Worm (Caenorhabditis elegans): ENCODE data around the gene gldi-7.

DNA sequence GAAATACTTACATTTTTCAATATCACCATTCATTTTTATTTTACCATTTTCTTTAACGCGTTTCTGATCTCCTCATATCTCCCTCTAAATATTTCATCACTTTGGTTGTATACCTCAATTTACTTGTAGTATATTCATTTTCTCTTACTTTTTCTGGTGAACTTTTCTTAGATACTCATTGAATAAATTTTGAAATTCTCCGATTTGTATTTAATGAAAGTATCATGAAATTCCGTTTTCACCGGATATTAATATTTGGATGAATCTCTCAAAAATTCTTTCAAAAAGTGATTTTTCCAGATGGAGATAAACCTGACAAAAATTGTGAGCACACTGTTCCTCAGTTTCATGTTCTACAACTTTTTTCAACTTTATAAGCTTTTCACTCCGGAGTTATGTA, 12.8 kb downstream of the gldi-7 start, which contains the start of gene T13H5.8:
- TF ChIP-seq flt-1 (GFP tag; IDR thresholded peaks at IDR 0.05): no peak
- no peak for TF ChIP-seq T22C8.4 (GFP tag; IDR thresholded peaks at IDR 0.05)
- TF ChIP-seq tab-1 (GFP tag; IDR thresholded peaks at IDR 0.05): no peak

All from whole organism, midembryonic.